Fruit fly (Drosophila melanogaster) whole organism, embryonic: Measurements from ENCODE around the gene mRpS18C.

Experiments
- CG12391 ChIP-seq: fragments of 200-800 bp; sonication (Bioruptor generic); optimal IDR thresholded peaks from 3 replicates; lab custom pipeline; 2018; ENCODE audit warnings: missing biosample characterization, mild to moderate bottlenecking, missing genetic modification characterization, moderate library complexity
- eyg ChIP-seq: fragments of 200-800 bp; sonication (Bioruptor generic); optimal IDR thresholded peaks from 3 replicates; lab custom pipeline; 2016; ENCODE audit warnings: missing biosample characterization, missing genetic modification characterization

DNA sequence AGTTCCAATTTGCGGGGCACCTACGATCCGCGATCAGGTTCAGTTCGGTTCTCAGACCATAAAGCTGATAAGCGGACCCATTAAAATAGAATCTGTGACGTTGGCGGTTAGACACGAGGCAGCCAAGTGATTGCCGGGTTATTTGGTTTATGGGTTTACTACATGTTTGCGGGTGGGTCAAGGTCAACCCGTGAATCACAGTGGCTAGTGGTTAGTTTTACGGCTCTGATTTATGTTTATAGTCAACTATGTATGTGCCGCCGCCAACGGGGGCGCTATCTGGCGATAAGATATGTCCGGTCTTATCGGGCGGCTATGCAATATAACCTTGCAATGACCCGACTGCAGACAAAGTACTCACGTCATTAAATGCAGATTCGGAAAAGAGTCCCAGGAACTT lies 25.7 kb downstream of the mRpS18C start:
- no peak for TF ChIP-seq CG12391 (tag; lab: Kevin White, UChicago)
- TF ChIP-seq eyg (GFP tag; lab: Kevin White, UChicago), result no peak
